Worm (Caenorhabditis elegans): ENCODE data around the gene Y62H9A.12.
A peak's percentile ranks its signal among the peaks of the same experiment; 100 is the strongest.

DNA sequence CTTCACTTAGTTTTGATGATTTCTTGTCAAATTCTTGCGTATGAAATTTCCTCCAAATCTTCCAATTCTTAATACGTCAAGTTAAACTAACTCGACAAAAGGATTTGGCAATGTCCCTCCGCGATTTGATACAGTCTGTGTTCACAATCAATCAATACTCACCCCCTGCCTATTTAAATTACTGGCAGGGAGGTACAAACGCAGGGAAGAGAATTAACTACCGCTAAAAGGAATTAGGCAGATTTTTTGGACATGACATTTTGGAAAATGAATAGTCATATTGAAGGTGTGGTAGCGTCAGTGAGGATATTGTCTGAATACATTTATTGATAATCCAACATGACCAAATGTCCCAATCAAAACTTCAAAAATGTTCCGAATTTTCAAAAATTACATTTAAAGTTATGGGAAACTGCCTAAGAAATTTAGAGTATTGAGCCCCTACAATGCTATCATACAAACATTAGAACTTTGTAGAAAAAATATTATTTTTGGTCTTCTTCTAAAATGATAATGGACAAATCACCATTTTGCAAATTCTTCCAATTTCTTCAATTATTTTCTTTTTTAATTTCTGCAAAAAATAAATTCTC, 23.5 kb downstream of the Y62H9A.12 start:
- TF ChIP-seq ceh-48 (tag; optimal IDR thresholded peaks at IDR 0.05) (peak; percentile 79), nhr-11 (tag; optimal IDR thresholded peaks at IDR 0.05) (peak; percentile 92), Y22D7AL.16 (tag; optimal IDR thresholded peaks at IDR 0.05) (no peak), tbx-7 (tag; optimal IDR thresholded peaks at IDR 0.05) (peak; percentile 50), C08G9.2 (tag; optimal IDR thresholded peaks at IDR 0.05) (peak; percentile 65), sox-2 (GFP tag; IDR thresholded peaks at IDR 0.05) (peak; percentile 46), ceh-9 (tag; optimal IDR thresholded peaks at IDR 0.05) (no peak), pha-4 (tag; optimal IDR thresholded peaks at IDR 0.05) (no peak), pqm-1 (tag; optimal IDR thresholded peaks at IDR 0.05) (peak; percentile 85), T23F11.4 (GFP tag; optimal IDR thresholded peaks at IDR 0.05) (peak; percentile 1), eyg-1 (tag; optimal IDR thresholded peaks at IDR 0.05) (no peak), ceh-22 (tag; optimal IDR thresholded peaks at IDR 0.05) (peak; percentile 13), ama-1 (optimal IDR thresholded peaks at IDR 0.05) (no peak)

All from whole organism, late embryonic.